Fruit fly (Drosophila melanogaster) whole organism, wandering third instar larva: ENCODE data around the gene Hira.

Experiments used
- Jra ChIP-seq: sonication (Bioruptor generic); optimal IDR thresholded peaks from 2 replicates; lab custom pipeline; 2016; ENCODE audit warnings: missing biosample characterization, missing genetic modification characterization
- Rel ChIP-seq, 2 experiments: fragments of 200-800 bp; sonication (Bioruptor generic) in 1 of 2; optimal IDR thresholded peaks; 2 replicates in 1 of 2; 3 replicates in 1 of 2; lab custom pipeline; 2016 to 2019; ENCODE audit warnings: mild to moderate bottlenecking in 2 of 2, missing biosample characterization in 2 of 2, missing genetic modification characterization in 2 of 2, moderate library complexity in 1 of 2
- Sp1 ChIP-seq: fragments of 200-800 bp; sonication (Bioruptor generic); optimal IDR thresholded peaks from 3 replicates; lab custom pipeline; 2019; ENCODE audit warnings: missing biosample characterization, mild to moderate bottlenecking, missing genetic modification characterization, moderate library complexity
- br ChIP-seq: fragments of 200-800 bp; sonication (Bioruptor generic); optimal IDR thresholded peaks from 2 replicates; lab custom pipeline; 2016; ENCODE audit warnings: missing biosample characterization, missing genetic modification characterization
- h ChIP-seq: fragments of 200-800 bp; sonication (Bioruptor generic); optimal IDR thresholded peaks from 3 replicates; lab custom pipeline; 2016; ENCODE audit warnings: missing biosample characterization, mild to moderate bottlenecking, missing genetic modification characterization
- tai ChIP-seq: sonication (Bioruptor generic); optimal IDR thresholded peaks from 2 replicates; lab custom pipeline; 2016; ENCODE audit warnings: missing biosample characterization, missing genetic modification characterization

- no peak for TF ChIP-seq Rel (GFP tag; optimal IDR thresholded peaks at IDR 0.05; lab: Kevin White, UChicago)
- no peak for TF ChIP-seq Rel (tag; optimal IDR thresholded peaks at IDR 0.05; lab: Kevin White, UChicago)
- no peak for TF ChIP-seq h
- no peak for TF ChIP-seq Jra
- no peak for TF ChIP-seq Sp1 (GFP tag; lab: Kevin White, UChicago)
- TF ChIP-seq br (GFP tag; lab: Kevin White, UChicago): no peak
- TF ChIP-seq tai: no peak
These were observed 33.0 kb upstream of the Hira start for dm6 chrX:7688871-7689270.
